Fruit fly (Drosophila melanogaster) whole organism, adult: ENCODE data around the gene CG32591.

Experiments used
- CG11617 ChIP-seq: fragments of 200-800 bp; sonication (Bioruptor generic); optimal IDR thresholded peaks from 2 replicates; lab custom pipeline; 2017; ENCODE audit warnings: mild to moderate bottlenecking, missing biosample characterization, missing genetic modification reagents, missing genetic modification characterization
- CG12768 ChIP-seq: fragments of 200-800 bp; sonication (Bioruptor generic); optimal IDR thresholded peaks from 2 replicates; lab custom pipeline; 2017; ENCODE audit warnings: missing biosample characterization, missing genetic modification characterization, mild to moderate bottlenecking, moderate library complexity, missing genetic modification reagents
- CG14711 ChIP-seq: fragments of 200-800 bp; sonication (Bioruptor generic); optimal IDR thresholded peaks from 2 replicates; lab custom pipeline; 2018; ENCODE audit warnings: missing biosample characterization, mild to moderate bottlenecking, missing genetic modification characterization, moderate library complexity
- CG1620 ChIP-seq: fragments of 200-800 bp; sonication (Bioruptor generic); optimal IDR thresholded peaks from 2 replicates; lab custom pipeline; 2016; ENCODE audit warnings: missing biosample characterization, missing genetic modification characterization
- CG33017 ChIP-seq: fragments of 200-800 bp; sonication (Bioruptor generic); optimal IDR thresholded peaks from 2 replicates; lab custom pipeline; 2018; ENCODE audit warnings: missing biosample characterization, mild to moderate bottlenecking, missing genetic modification characterization, moderate library complexity
- CG5204 ChIP-seq: fragments of 200-800 bp; sonication (Bioruptor generic); optimal IDR thresholded peaks from 2 replicates; lab custom pipeline; 2016; ENCODE audit warnings: missing biosample characterization, missing genetic modification characterization
- CG7045 ChIP-seq: fragments of 200-800 bp; sonication (Bioruptor generic); optimal IDR thresholded peaks from 2 replicates; lab custom pipeline; 2017; ENCODE audit warnings: missing biosample characterization, mild to moderate bottlenecking, missing genetic modification characterization
- CG7101 ChIP-seq: fragments of 200-800 bp; sonication (Bioruptor generic); optimal IDR thresholded peaks from 2 replicates; lab custom pipeline; 2018; ENCODE audit warnings: missing biosample characterization, mild to moderate bottlenecking, missing genetic modification characterization, moderate library complexity
- Clk ChIP-seq: fragments of 200-800 bp; sonication (Bioruptor generic); optimal IDR thresholded peaks from 2 replicates; lab custom pipeline; 2017; ENCODE audit warnings: missing biosample characterization, missing genetic modification characterization
- Crg-1 ChIP-seq: fragments of 200-800 bp; sonication (Bioruptor generic); optimal IDR thresholded peaks from 2 replicates; lab custom pipeline; 2016; ENCODE audit warnings: missing biosample characterization, missing genetic modification characterization
- Hr96 ChIP-seq: fragments of 200-800 bp; sonication (Bioruptor generic); optimal IDR thresholded peaks from 2 replicates; lab custom pipeline; 2016; ENCODE audit warnings: missing biosample characterization, missing genetic modification characterization
- Mnt ChIP-seq: fragments of 200-800 bp; sonication (Bioruptor generic); optimal IDR thresholded peaks from 2 replicates; lab custom pipeline; 2016; ENCODE audit warnings: missing biosample characterization, mild to moderate bottlenecking, missing genetic modification characterization
- bab1 ChIP-seq: fragments of 200-800 bp; sonication (Bioruptor generic); optimal IDR thresholded peaks from 3 replicates; lab custom pipeline; 2019; ENCODE audit warnings: missing biosample characterization, mild to moderate bottlenecking, missing genetic modification characterization, moderate library complexity
- cic ChIP-seq: fragments of 200-800 bp; sonication (Bioruptor generic); optimal IDR thresholded peaks from 2 replicates; lab custom pipeline; 2017; ENCODE audit warnings: missing biosample characterization, mild to moderate bottlenecking, missing genetic modification characterization, moderate library complexity
- cnc ChIP-seq, 2 experiments: fragments of >200 bp; optimal IDR thresholded peaks; 2 replicates each; lab custom pipeline; 2017
- kay ChIP-seq: fragments of 200-800 bp; sonication (Bioruptor generic); peaks from one replicate; lab custom pipeline; 2016; ENCODE audit warnings: missing biosample characterization, missing genetic modification characterization, borderline replicate concordance
- ovo ChIP-seq: fragments of 200-800 bp; sonication (Bioruptor generic); optimal IDR thresholded peaks from 2 replicates; lab custom pipeline; 2016; ENCODE audit warnings: missing biosample characterization, missing genetic modification characterization
- pad ChIP-seq: fragments of 200-800 bp; sonication (Bioruptor generic); optimal IDR thresholded peaks from 3 replicates; lab custom pipeline; 2017; ENCODE audit warnings: missing biosample characterization, missing genetic modification characterization, mild to moderate bottlenecking, moderate library complexity, missing genetic modification reagents
- tj ChIP-seq: fragments of 200-800 bp; sonication (Bioruptor generic); optimal IDR thresholded peaks from 3 replicates; lab custom pipeline; 2017; ENCODE audit warnings: missing biosample characterization, mild to moderate bottlenecking, missing genetic modification characterization, moderate library complexity
- toe ChIP-seq: fragments of 200-800 bp; sonication (Bioruptor generic); optimal IDR thresholded peaks from 2 replicates; lab custom pipeline; 2016; ENCODE audit warnings: missing biosample characterization, missing genetic modification characterization

The CG32591 gene

dm6 chrX:14897592-14897991 lies 31.2 kb downstream of the CG32591 start:
- TF ChIP-seq Hr96 (GFP tag; lab: Kevin White, UChicago): no peak
- no peak for TF ChIP-seq tj (GFP tag; lab: Kevin White, UChicago)

dm6 chrX:14896791-14897190 lies 32.0 kb downstream of the CG32591 start, which contains the start of gene CG9514:
Gene CG9514 (minus strand): TSS chrX:14896891.
- TF ChIP-seq pad (GFP tag; lab: Kevin White, UChicago) (no peak), tj (GFP tag; lab: Kevin White, UChicago) (no peak), cic (GFP tag; lab: Kevin White, UChicago) (no peak), CG7101 (tag; lab: Kevin White, UChicago) (no peak), CG14711 (no peak), Mnt (GFP tag; lab: Kevin White, UChicago) (no peak), Hr96 (GFP tag; lab: Kevin White, UChicago) (no peak)

- TF ChIP-seq CG12768 (GFP tag; lab: Kevin White, UChicago): no peak
Measured at dm6 chrX:14896310-14896709, 32.4 kb downstream of the CG32591 start.

DNA sequence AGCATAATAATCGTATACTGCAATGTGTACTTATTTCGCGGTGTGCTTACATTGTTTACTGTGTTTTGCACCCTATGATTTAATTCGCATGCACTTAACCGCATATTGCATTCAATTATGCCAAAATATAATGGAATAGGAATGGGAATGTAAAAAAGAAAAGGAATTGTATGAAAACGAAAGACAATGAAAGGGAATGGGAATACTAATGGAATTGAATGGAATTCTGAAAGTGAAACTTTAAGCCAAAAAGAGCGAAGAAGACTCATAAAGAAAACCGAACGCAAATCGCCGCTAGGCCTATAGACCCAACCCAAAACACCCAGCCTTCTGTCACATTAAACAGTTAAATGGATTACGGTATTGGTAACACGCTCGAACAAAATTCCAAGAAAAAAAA lies 34.9 kb downstream of the CG32591 start:
- TF ChIP-seq cnc (optimal IDR thresholded peaks at IDR 0.05; lab: Kevin White, UChicago) (no peak), CG14711 (no peak), cic (GFP tag; lab: Kevin White, UChicago) (no peak), tj (GFP tag; lab: Kevin White, UChicago) (no peak), CG7101 (tag; lab: Kevin White, UChicago) (no peak)

DNA sequence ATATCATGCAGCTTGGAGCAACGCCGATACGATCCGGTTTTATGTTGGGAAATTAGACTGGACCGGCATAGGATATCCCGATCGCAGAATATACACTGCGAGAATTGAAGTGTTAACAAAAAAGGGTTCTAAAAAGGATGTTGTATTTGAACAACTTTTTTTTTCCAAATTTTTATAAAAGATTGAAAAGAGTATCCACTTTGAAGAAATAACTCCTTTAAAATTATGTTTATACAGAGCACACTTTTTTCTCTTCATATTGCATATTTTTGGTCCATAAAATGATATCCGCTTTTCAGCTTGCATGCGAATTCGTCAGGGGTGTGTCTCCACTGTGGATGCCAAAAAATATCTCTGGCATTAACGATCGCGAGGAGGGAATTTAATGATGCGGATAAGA lies 36.4 kb downstream of the CG32591 start:
- no peak for TF ChIP-seq CG14711
- TF ChIP-seq cic (GFP tag; lab: Kevin White, UChicago): no peak
- TF ChIP-seq ovo (GFP tag; lab: Kevin White, UChicago): no peak
- TF ChIP-seq tj (GFP tag; lab: Kevin White, UChicago): no peak
- TF ChIP-seq toe (GFP tag; lab: Kevin White, UChicago): no peak
- TF ChIP-seq CG1620 (GFP tag; lab: Kevin White, UChicago): no peak
- no peak for TF ChIP-seq Mnt (GFP tag; lab: Kevin White, UChicago)
- no peak for TF ChIP-seq Hr96 (GFP tag; lab: Kevin White, UChicago)
- no peak for TF ChIP-seq CG12768 (GFP tag; lab: Kevin White, UChicago)
- no peak for TF ChIP-seq bab1 (GFP tag; lab: Kevin White, UChicago)
- no peak for TF ChIP-seq Crg-1
- no peak for TF ChIP-seq CG7045 (GFP tag; lab: Kevin White, UChicago)
- no peak for TF ChIP-seq pad (GFP tag; lab: Kevin White, UChicago)
- no peak for TF ChIP-seq CG33017
- no peak for TF ChIP-seq CG11617
- no peak for TF ChIP-seq cnc (optimal IDR thresholded peaks at IDR 0.05; lab: Kevin White, UChicago)
- TF ChIP-seq Clk: no peak
- no peak for TF ChIP-seq CG5204 (GFP tag; lab: Kevin White, UChicago)

DNA sequence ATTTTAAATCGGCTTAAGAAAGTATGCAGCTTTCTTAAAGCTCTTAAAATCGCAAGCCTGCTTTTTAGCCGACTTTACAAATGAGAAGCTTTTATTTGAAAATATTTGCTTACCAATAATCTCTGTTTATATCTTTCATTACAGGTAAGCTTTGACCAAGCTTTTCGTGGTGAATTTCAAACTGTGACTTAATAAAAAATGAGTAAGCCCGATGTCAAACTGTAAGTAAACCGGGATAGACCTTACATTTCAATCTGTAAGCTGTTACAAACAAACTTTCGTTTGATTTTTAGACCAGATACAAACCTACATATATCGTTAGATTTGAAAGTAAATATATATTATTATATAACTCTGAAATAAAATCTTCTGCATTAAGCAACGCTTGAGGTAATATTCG lies 43.2 kb downstream of the CG32591 start:
- TF ChIP-seq cnc (optimal IDR thresholded peaks at IDR 0.05; lab: Kevin White, UChicago) (no peak), kay (GFP tag; lab: Kevin White, UChicago) (peak; percentile 8), cic (GFP tag; lab: Kevin White, UChicago) (no peak), CG7045 (GFP tag; lab: Kevin White, UChicago) (no peak)

- no peak for TF ChIP-seq Crg-1
- no peak for TF ChIP-seq bab1 (GFP tag; lab: Kevin White, UChicago)
- TF ChIP-seq CG5204 (GFP tag; lab: Kevin White, UChicago): no peak
Measured at dm6 chrX:14883993-14884392, 44.8 kb downstream of the CG32591 start.

DNA sequence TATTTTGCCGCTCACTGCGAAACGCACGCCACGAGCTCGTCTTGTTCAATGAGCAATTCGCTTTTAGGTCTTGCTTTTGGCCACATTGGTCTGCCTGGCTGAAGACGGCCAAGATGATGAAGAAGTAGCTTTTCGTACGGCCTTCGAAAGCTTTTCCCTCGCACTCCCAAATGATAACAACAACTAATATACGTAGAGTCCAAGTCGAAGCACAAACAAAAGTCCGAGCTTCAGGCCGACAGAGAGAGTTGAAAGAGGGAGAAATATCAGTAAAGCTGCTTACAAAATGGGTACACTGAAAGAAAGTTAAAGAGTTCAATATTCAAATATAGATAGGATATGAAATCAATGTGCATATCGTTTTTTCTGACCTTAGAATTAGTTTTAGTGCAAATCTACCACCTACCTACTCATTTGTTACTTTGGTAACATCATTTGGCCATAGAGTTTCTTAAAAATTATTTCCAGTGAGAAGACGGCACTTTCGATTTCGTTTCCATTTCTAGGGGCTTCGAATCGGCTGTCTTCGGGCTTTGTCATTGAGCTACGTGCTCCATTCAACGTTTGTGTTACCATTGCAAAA lies 46.1 kb downstream of the CG32591 start, which contains the start of the genes CG45064 and CG45065:
TSS of gene CG45064 (minus strand) at position 51 of the 583 bp plus-strand sequence.
TSS of gene CG45065 (minus strand) at position 51 of the 583 bp plus-strand sequence.
- TF ChIP-seq Crg-1 (no peak), CG12768 (GFP tag; lab: Kevin White, UChicago) (no peak), CG1620 (GFP tag; lab: Kevin White, UChicago) (no peak), CG7101 (tag; lab: Kevin White, UChicago) (peak; percentile 3), cnc (optimal IDR thresholded peaks at IDR 0.05; lab: Kevin White, UChicago) (no peak), bab1 (GFP tag; lab: Kevin White, UChicago) (peak; percentile 54)
